Fruit fly (Drosophila melanogaster) whole organism, prepupa: Measurements from ENCODE around the gene CG43116.
A peak's percentile ranks its signal among the peaks of the same experiment; 100 is the strongest.

ENCODE experiments used
- CG10631 ChIP-seq: fragments of 200-800 bp; sonication (Bioruptor generic); optimal IDR thresholded peaks from 2 replicates; lab custom pipeline; 2016; ENCODE audit warnings: missing biosample characterization, missing genetic modification characterization
- CG1621 ChIP-seq: fragments of 200-800 bp; sonication (Bioruptor generic); optimal IDR thresholded peaks from 3 replicates; lab custom pipeline; 2018; ENCODE audit warnings: missing biosample characterization, mild to moderate bottlenecking, missing genetic modification characterization
- CG9139 ChIP-seq: fragments of 200-800 bp; sonication (Bioruptor generic); optimal IDR thresholded peaks from 3 replicates; lab custom pipeline; 2017; ENCODE audit warnings: missing biosample characterization, mild to moderate bottlenecking, missing genetic modification characterization
- Ets21C ChIP-seq: fragments of 200-800 bp; sonication (Bioruptor generic); optimal IDR thresholded peaks from 3 replicates; lab custom pipeline; 2016; ENCODE audit warnings: missing biosample characterization, missing genetic modification characterization
- Hr38 ChIP-seq: sonication (Bioruptor generic); optimal IDR thresholded peaks from 2 replicates; lab custom pipeline; 2016; ENCODE audit warnings: missing biosample characterization, missing genetic modification characterization
- Hr4 ChIP-seq: fragments of 200-800 bp; sonication (Bioruptor generic); optimal IDR thresholded peaks from 3 replicates; lab custom pipeline; 2016; ENCODE audit warnings: missing biosample characterization, missing genetic modification characterization
- Met ChIP-seq: fragments of 200-800 bp; sonication (Bioruptor generic); optimal IDR thresholded peaks from 3 replicates; lab custom pipeline; 2016; ENCODE audit warnings: missing biosample characterization, missing genetic modification characterization
- Smox ChIP-seq: fragments of 200-800 bp; sonication (Bioruptor generic); optimal IDR thresholded peaks from 3 replicates; lab custom pipeline; 2016; ENCODE audit warnings: missing biosample characterization, missing genetic modification characterization
- acj6 ChIP-seq: fragments of 200-800 bp; sonication (Bioruptor generic); optimal IDR thresholded peaks from 3 replicates; lab custom pipeline; 2016; ENCODE audit warnings: missing biosample characterization, missing genetic modification characterization
- dsx ChIP-seq: fragments of 200-800 bp; optimal IDR thresholded peaks from 3 replicates; lab custom pipeline; 2019; ENCODE audit warnings: missing biosample characterization, mild to moderate bottlenecking, missing genetic modification characterization, moderate library complexity; ENCODE audit not compliant: poor library complexity, severe bottlenecking
- ss ChIP-seq, 2 experiments: fragments of 200-800 bp; sonication (Bioruptor generic); optimal IDR thresholded peaks; 2 replicates in 1 of 2; 3 replicates in 1 of 2; lab custom pipeline; 2017 to 2018; ENCODE audit warnings: mild to moderate bottlenecking in 2 of 2, missing biosample characterization in 2 of 2, missing genetic modification characterization in 2 of 2, moderate library complexity in 1 of 2
- svp ChIP-seq: fragments of 200-800 bp; sonication (Bioruptor generic); peaks from one replicate; lab custom pipeline; 2016; ENCODE audit warnings: missing biosample characterization, missing genetic modification characterization
- vri ChIP-seq: fragments of 200-800 bp; sonication (Bioruptor generic); optimal IDR thresholded peaks from 3 replicates; lab custom pipeline; 2016; ENCODE audit warnings: missing biosample characterization, mild to moderate bottlenecking, missing genetic modification characterization

- TF ChIP-seq acj6 (peak; percentile 23), vri (peak; percentile 58), CG10631 (GFP tag; lab: Kevin White, UChicago) (peak; percentile 17), Hr4 (GFP tag; lab: Kevin White, UChicago) (peak; percentile 14), Ets21C (GFP tag; lab: Kevin White, UChicago) (no peak), Hr38 (no peak), dsx (GFP tag; lab: Kevin White, UChicago) (peak; percentile 71), Smox (GFP tag; lab: Kevin White, UChicago) (peak; percentile 43), svp (GFP tag; lab: Kevin White, UChicago) (peak; percentile 79), CG9139 (GFP tag; lab: Kevin White, UChicago) (peak; percentile 88), CG1621 (tag; lab: Kevin White, UChicago) (peak; percentile 71), ss (GFP tag; optimal IDR thresholded peaks at IDR 0.05; lab: Kevin White, UChicago) (peak; percentile 85 to 98), Met (GFP tag; lab: Kevin White, UChicago) (peak; percentile 91)
Observed at dm6 chr3R:26007964-26008868, 11.4 kb upstream of the CG43116 start.
